Fruit fly (Drosophila melanogaster): ENCODE measurements around the gene Vps45.

dm6 chr3R:9613124-9613523 lies 49.4 kb downstream of the Vps45 start:
- peak; percentile 31 for TF ChIP-seq pnt (GFP tag; optimal IDR thresholded peaks at IDR 0.05)
- peak; percentile 59 for TF ChIP-seq phol (tag; optimal IDR thresholded peaks at IDR 0.05)
- no peak for TF ChIP-seq ftz-f1 (GFP tag; optimal IDR thresholded peaks at IDR 0.05)
- peak; percentile 96 for TF ChIP-seq Drgx (GFP tag; IDR thresholded peaks at IDR 0.05)
- TF ChIP-seq Antp (GFP tag; optimal IDR thresholded peaks at IDR 0.05) = peak; percentile 58
- peak; percentile 65 for TF ChIP-seq CG15514 (GFP tag; optimal IDR thresholded peaks at IDR 0.05)
- peak; percentile 48; the same call in 3 of the 4 replicates for TF ChIP-seq Gug (GFP tag; IDR thresholded peaks at IDR 0.05)
- TF ChIP-seq crol (GFP tag; IDR thresholded peaks at IDR 0.05) = no peak
- no peak for TF ChIP-seq CG4707 (GFP tag; optimal IDR thresholded peaks at IDR 0.05)
- TF ChIP-seq Doc2 (GFP tag; IDR thresholded peaks at IDR 0.05) = no peak; the same call in 1 of the 2 replicates
- TF ChIP-seq run (tag; optimal IDR thresholded peaks at IDR 0.05) = peak; percentile 10
- no peak for TF ChIP-seq Sry-β (GFP tag; optimal IDR thresholded peaks at IDR 0.05)
- TF ChIP-seq CG10366 (GFP tag; IDR thresholded peaks at IDR 0.05) = peak; percentile 59; the same call in 1 of the 2 replicates
- peak; percentile 13 for TF ChIP-seq nerfin-1 (tag; optimal IDR thresholded peaks at IDR 0.05)

All from whole organism, embryonic.